Worm (Caenorhabditis elegans): ENCODE measurements around the gene mab-3.
A peak's percentile ranks its signal among the peaks of the same experiment; 100 is the strongest.

Gene mab-3

DNA sequence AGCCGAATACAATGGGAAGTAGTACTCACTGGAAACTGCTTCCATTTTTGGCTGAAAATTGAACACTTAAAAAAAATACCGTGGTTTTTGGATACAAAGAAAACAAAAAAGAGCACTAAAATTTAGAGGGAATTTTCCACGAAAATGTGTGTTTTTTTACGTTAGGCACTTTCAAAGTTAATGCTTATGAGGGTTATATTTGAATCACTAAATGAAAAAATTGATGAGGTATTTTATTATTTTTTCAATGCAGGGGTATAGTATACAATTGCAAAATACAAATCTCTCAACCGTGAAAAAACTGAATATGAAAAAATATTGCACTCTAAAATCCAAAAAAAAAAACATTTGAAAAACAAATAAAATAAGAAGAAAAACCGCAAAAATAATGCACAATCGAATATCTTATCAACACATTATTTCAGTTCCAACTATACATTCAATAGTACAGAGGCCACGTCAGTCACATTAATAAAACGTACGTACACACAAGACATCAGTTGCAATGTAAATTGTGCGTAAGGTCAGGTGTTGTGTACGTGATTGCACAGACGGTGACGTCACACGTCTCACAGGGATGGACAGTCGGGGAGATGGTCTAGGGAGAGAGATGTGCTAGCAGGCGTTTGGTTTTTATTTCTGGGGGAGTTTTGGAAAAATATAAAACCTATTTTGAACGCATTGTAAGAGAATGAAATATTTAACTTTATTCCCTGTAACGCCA is 38.0 kb downstream of the mab-3 start, which contains the start of gene aqp-10 (continued):
- no peak for TF ChIP-seq hlh-4 (tag; optimal IDR thresholded peaks at IDR 0.05)
- TF ChIP-seq ceh-82 (tag; optimal IDR thresholded peaks at IDR 0.05): no peak
- peak; percentile 78 for TF ChIP-seq mep-1 (tag; optimal IDR thresholded peaks at IDR 0.05)
- TF ChIP-seq nhr-19 (GFP tag; conservative IDR thresholded peaks at IDR 0.05): peak; percentile 47
- peak in 2 of 6 experiments; percentile 3 to 27 for TF ChIP-seq elt-3 (tag; optimal IDR thresholded peaks at IDR 0.05)
- no peak for TF ChIP-seq nhr-12 (tag; optimal IDR thresholded peaks at IDR 0.05)
- no peak for TF ChIP-seq lin-13 (GFP tag; optimal IDR thresholded peaks at IDR 0.05)
- no peak for TF ChIP-seq pqm-1 (tag; optimal IDR thresholded peaks at IDR 0.05)
- TF ChIP-seq lir-3 (tag; optimal IDR thresholded peaks at IDR 0.05; ENCODE audit: poor library complexity): peak; percentile 8
- TF ChIP-seq nhr-237 (tag; optimal IDR thresholded peaks at IDR 0.05): no peak
- no peak for TF ChIP-seq snpc-4 (tag; optimal IDR thresholded peaks at IDR 0.05)
- no peak for TF ChIP-seq aha-1 (tag; optimal IDR thresholded peaks at IDR 0.05)
- no peak for TF ChIP-seq ceh-88 (GFP tag; IDR thresholded peaks at IDR 0.05)
- no peak for TF ChIP-seq fkh-4 (tag; optimal IDR thresholded peaks at IDR 0.05; ENCODE audit: borderline replicate concordance)
- peak; percentile 46 for TF ChIP-seq swsn-7 (tag; optimal IDR thresholded peaks at IDR 0.05)
- TF ChIP-seq sox-4 (tag; optimal IDR thresholded peaks at IDR 0.05): no peak
- TF ChIP-seq irx-1 (tag; optimal IDR thresholded peaks at IDR 0.05): peak; percentile 1
- TF ChIP-seq egl-27 (tag; optimal IDR thresholded peaks at IDR 0.05): no peak
- peak; percentile 60 to 63 for TF ChIP-seq efl-1 (optimal IDR thresholded peaks at IDR 0.05)
- TF ChIP-seq efl-1 (GFP tag; optimal IDR thresholded peaks at IDR 0.05 in 1 of 2): peak; percentile 45 to 96
- TF ChIP-seq aly-2 (tag; optimal IDR thresholded peaks at IDR 0.05): no peak
- peak; percentile 54 to 68 for TF ChIP-seq lsy-2 (tag; optimal IDR thresholded peaks at IDR 0.05)
- TF ChIP-seq nhr-71 (tag; optimal IDR thresholded peaks at IDR 0.05): peak; percentile 68
- TF ChIP-seq dpl-1 (GFP tag; optimal IDR thresholded peaks at IDR 0.05): peak in 2 of 3 experiments; percentile 55 to 61
- TF ChIP-seq lin-15B (tag; optimal IDR thresholded peaks at IDR 0.05): no peak
- TF ChIP-seq lin-35 (GFP tag; optimal IDR thresholded peaks at IDR 0.05): peak; percentile 17 to 79
- TF ChIP-seq unc-86 (tag; optimal IDR thresholded peaks at IDR 0.05): no peak
- TF ChIP-seq egl-13 (tag; optimal IDR thresholded peaks at IDR 0.05): no peak
- TF ChIP-seq nhr-11 (tag; optimal IDR thresholded peaks at IDR 0.05): no peak
- no peak for TF ChIP-seq zag-1 (tag; optimal IDR thresholded peaks at IDR 0.05)
- TF ChIP-seq blmp-1 (tag; optimal IDR thresholded peaks at IDR 0.05): peak; percentile 57
- TF ChIP-seq sup-37 (GFP tag; optimal IDR thresholded peaks at IDR 0.05): no peak
- TF ChIP-seq fkh-10 (GFP tag; optimal IDR thresholded peaks at IDR 0.05): no peak

DNA sequence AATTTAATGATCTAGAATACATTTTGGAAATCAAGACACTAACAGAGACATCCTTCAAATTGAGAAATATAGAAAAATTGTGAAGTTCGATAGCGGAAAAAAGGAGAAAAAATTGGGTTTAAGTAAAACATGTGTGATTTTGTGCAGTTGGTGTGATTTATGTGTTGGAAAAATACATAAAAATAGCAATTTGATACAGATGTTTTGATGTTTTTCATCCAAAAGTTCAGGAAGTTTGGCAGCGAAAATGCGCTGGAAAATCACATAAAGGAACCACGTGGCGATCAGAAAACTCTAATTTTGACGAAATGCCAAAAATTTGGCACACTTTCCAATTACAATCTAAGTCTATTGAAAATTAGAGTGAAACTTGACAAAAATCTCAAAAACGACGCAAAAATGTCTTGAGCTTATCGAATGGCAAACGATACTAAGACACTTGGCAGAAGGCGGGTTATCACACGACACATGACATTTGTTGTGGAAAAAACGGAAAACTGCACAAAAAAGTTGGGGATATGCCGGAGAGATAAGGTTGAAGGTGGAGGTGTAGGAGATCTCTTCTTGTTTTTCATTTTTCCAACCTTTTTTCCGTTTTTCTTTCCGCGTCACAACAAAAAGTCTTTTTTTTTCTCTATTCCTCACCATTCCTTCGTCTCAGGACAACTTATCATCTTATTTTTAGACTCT is 42.1 kb downstream of the mab-3 start, which contains the start of gene ZK1321.4:
Gene ZK1321.4, minus strand, starts transcription at position 51 of the 690 bp plus-strand sequence.
- peak; percentile 97 for TF ChIP-seq pag-3 (tag; optimal IDR thresholded peaks at IDR 0.05; ENCODE audit: borderline replicate concordance, insufficient read depth)
- TF ChIP-seq lin-39 (tag; optimal IDR thresholded peaks at IDR 0.05): no peak
- TF ChIP-seq grh-1 (GFP tag; IDR thresholded peaks at IDR 0.05): no peak
- peak; percentile 35 for TF ChIP-seq lin-14 (GFP tag; optimal IDR thresholded peaks at IDR 0.05)
- no peak for TF ChIP-seq aly-2 (tag; optimal IDR thresholded peaks at IDR 0.05)
- no peak for TF ChIP-seq C34B4.2 (tag; optimal IDR thresholded peaks at IDR 0.05)
- no peak for TF ChIP-seq unc-98 (GFP tag; IDR thresholded peaks at IDR 0.05)
- TF ChIP-seq elt-3 (tag; optimal IDR thresholded peaks at IDR 0.05): no peak
- no peak for TF ChIP-seq unc-62 (GFP tag; optimal IDR thresholded peaks at IDR 0.05)
- TF ChIP-seq vab-15 (tag; optimal IDR thresholded peaks at IDR 0.05): no peak
- peak; percentile 4 for TF ChIP-seq fkh-4 (tag; optimal IDR thresholded peaks at IDR 0.05; ENCODE audit: borderline replicate concordance)
- peak; percentile 77 for TF ChIP-seq dsc-1 (tag; optimal IDR thresholded peaks at IDR 0.05)
- TF ChIP-seq rnt-1 (tag; optimal IDR thresholded peaks at IDR 0.05): peak; percentile 58
- TF ChIP-seq unc-130 (tag; optimal IDR thresholded peaks at IDR 0.05): peak; percentile 41
